Fruit fly (Drosophila melanogaster) whole organism, adult: Measurements from ENCODE around the gene CG42346.

Source experiments
- CG11617 ChIP-seq: fragments of 200-800 bp; sonication (Bioruptor generic); optimal IDR thresholded peaks from 2 replicates; lab custom pipeline; 2017; ENCODE audit warnings: mild to moderate bottlenecking, missing biosample characterization, missing genetic modification reagents, missing genetic modification characterization
- CG1620 ChIP-seq: fragments of 200-800 bp; sonication (Bioruptor generic); optimal IDR thresholded peaks from 2 replicates; lab custom pipeline; 2016; ENCODE audit warnings: missing biosample characterization, missing genetic modification characterization
- CG33017 ChIP-seq: fragments of 200-800 bp; sonication (Bioruptor generic); optimal IDR thresholded peaks from 2 replicates; lab custom pipeline; 2018; ENCODE audit warnings: missing biosample characterization, mild to moderate bottlenecking, missing genetic modification characterization, moderate library complexity
- CG5204 ChIP-seq: fragments of 200-800 bp; sonication (Bioruptor generic); optimal IDR thresholded peaks from 2 replicates; lab custom pipeline; 2016; ENCODE audit warnings: missing biosample characterization, missing genetic modification characterization
- CG7045 ChIP-seq: fragments of 200-800 bp; sonication (Bioruptor generic); optimal IDR thresholded peaks from 2 replicates; lab custom pipeline; 2017; ENCODE audit warnings: missing biosample characterization, mild to moderate bottlenecking, missing genetic modification characterization
- CG7101 ChIP-seq: fragments of 200-800 bp; sonication (Bioruptor generic); optimal IDR thresholded peaks from 2 replicates; lab custom pipeline; 2018; ENCODE audit warnings: missing biosample characterization, mild to moderate bottlenecking, missing genetic modification characterization, moderate library complexity
- Crg-1 ChIP-seq: fragments of 200-800 bp; sonication (Bioruptor generic); optimal IDR thresholded peaks from 2 replicates; lab custom pipeline; 2016; ENCODE audit warnings: missing biosample characterization, missing genetic modification characterization
- bab1 ChIP-seq: fragments of 200-800 bp; sonication (Bioruptor generic); optimal IDR thresholded peaks from 3 replicates; lab custom pipeline; 2019; ENCODE audit warnings: missing biosample characterization, mild to moderate bottlenecking, missing genetic modification characterization, moderate library complexity
- cic ChIP-seq: fragments of 200-800 bp; sonication (Bioruptor generic); optimal IDR thresholded peaks from 2 replicates; lab custom pipeline; 2017; ENCODE audit warnings: missing biosample characterization, mild to moderate bottlenecking, missing genetic modification characterization, moderate library complexity
- kay ChIP-seq: fragments of 200-800 bp; sonication (Bioruptor generic); peaks from one replicate; lab custom pipeline; 2016; ENCODE audit warnings: missing biosample characterization, missing genetic modification characterization, borderline replicate concordance
- pad ChIP-seq: fragments of 200-800 bp; sonication (Bioruptor generic); optimal IDR thresholded peaks from 3 replicates; lab custom pipeline; 2017; ENCODE audit warnings: missing biosample characterization, missing genetic modification characterization, mild to moderate bottlenecking, moderate library complexity, missing genetic modification reagents
- tj ChIP-seq: fragments of 200-800 bp; sonication (Bioruptor generic); optimal IDR thresholded peaks from 3 replicates; lab custom pipeline; 2017; ENCODE audit warnings: missing biosample characterization, mild to moderate bottlenecking, missing genetic modification characterization, moderate library complexity
- toe ChIP-seq: fragments of 200-800 bp; sonication (Bioruptor generic); optimal IDR thresholded peaks from 2 replicates; lab custom pipeline; 2016; ENCODE audit warnings: missing biosample characterization, missing genetic modification characterization

dm6 chrX:22858076-22858475 is 25.9 kb downstream of the CG42346 start:
- TF ChIP-seq CG7101 (no peak), toe (GFP tag; lab: Kevin White, UChicago) (no peak), CG1620 (GFP tag; lab: Kevin White, UChicago) (no peak), CG33017 (tag; lab: Kevin White, UChicago) (no peak), bab1 (GFP tag; lab: Kevin White, UChicago) (no peak), Crg-1 (no peak), CG7045 (GFP tag; lab: Kevin White, UChicago) (no peak), cic (no peak), pad (GFP tag; lab: Kevin White, UChicago) (no peak), CG5204 (GFP tag; lab: Kevin White, UChicago) (no peak), CG11617 (GFP tag; lab: Kevin White, UChicago) (no peak), tj (GFP tag; lab: Kevin White, UChicago) (no peak), kay (GFP tag; lab: Kevin White, UChicago) (no peak)
